Fruit fly (Drosophila melanogaster) S2 (cell line): ENCODE results near the gene DIP-iota.

Experiments used
- CG8478 ChIP-seq: fragments of >200 bp; optimal IDR thresholded peaks from 2 replicates; lab custom pipeline; 2018
- CTCF ChIP-seq, 2 experiments: fragments of >200 bp; optimal IDR thresholded peaks; 2 replicates each; lab custom pipeline; 2018

- no peak for TF ChIP-seq CTCF (optimal IDR thresholded peaks at IDR 0.05; lab: Kevin White, UChicago)
- no peak for TF ChIP-seq CG8478 (lab: Kevin White, UChicago)
Observed at dm6 chr2L:6643218-6643756, 21.8 kb upstream of the DIP-iota start.
